Fruit fly (Drosophila melanogaster) whole organism, larva: ENCODE measurements around the gene CG3857.

Source experiments
- noc ChIP-seq: fragments of 200-800 bp; sonication (Bioruptor generic); optimal IDR thresholded peaks from 3 replicates; lab custom pipeline; 2019; ENCODE audit warnings: missing biosample characterization, mild to moderate bottlenecking, missing genetic modification characterization, moderate library complexity

Gene CG3857

dm6 chrX:1893532-1893931 lies 46.3 kb downstream of the CG3857 start:
- TF ChIP-seq noc (tag; lab: Kevin White, UChicago): no peak

- no peak for TF ChIP-seq noc (tag; lab: Kevin White, UChicago)
These were observed 49.9 kb downstream of the CG3857 start, which contains the start of the genes trr and mRpL16 for dm6 chrX:1889926-1890325. Gene trr, minus strand, starts transcription at chrX:1889950. Gene mRpL16, plus strand, starts transcription at chrX:1890256.
